Worm (Caenorhabditis elegans) whole organism, L2 larva: ENCODE measurements around the gene famk-1.
A peak's percentile ranks its signal among the peaks of the same experiment; 100 is the strongest.

ENCODE experiments used
- F13H6.1 ChIP-seq: sonication (generic microtip); optimal IDR thresholded peaks from 2 replicates; lab custom pipeline; 2016; ENCODE audit warnings: missing genetic modification characterization, missing compliant biosample characterization
- Y55F3AM.14 ChIP-seq: fragments of 200-800 bp; sonication (Bioruptor generic); optimal IDR thresholded peaks from 2 replicates; lab custom pipeline; 2018; ENCODE audit warnings: mild to moderate bottlenecking, missing genetic modification characterization, missing compliant biosample characterization
- ZK546.5 ChIP-seq: sonication (generic microtip); optimal IDR thresholded peaks from 2 replicates; lab custom pipeline; 2017; ENCODE audit warnings: missing biosample characterization, missing genetic modification characterization
- alr-1 ChIP-seq: fragments of 150-350 bp; optimal IDR thresholded peaks from 2 replicates; lab custom pipeline; 2014; ENCODE audit warnings: missing biosample characterization, missing genetic modification characterization
- aly-2 ChIP-seq: fragments of 150-350 bp; optimal IDR thresholded peaks from 2 replicates; lab custom pipeline; 2014; ENCODE audit warnings: missing biosample characterization, missing genetic modification characterization
- blmp-1 ChIP-seq: sonication (generic microtip); optimal IDR thresholded peaks from 2 replicates; lab custom pipeline; 2017; ENCODE audit warnings: missing genetic modification characterization, mild to moderate bottlenecking, missing compliant biosample characterization, antibody characterized with exemption, moderate library complexity; ENCODE audit not compliant: insufficient read depth
- ceh-16 ChIP-seq: fragments of 150-350 bp; optimal IDR thresholded peaks from 2 replicates; lab custom pipeline; 2014; ENCODE audit warnings: missing biosample characterization, missing genetic modification characterization
- ceh-82 ChIP-seq: fragments of 150-350 bp; optimal IDR thresholded peaks from 2 replicates; lab custom pipeline; 2014; ENCODE audit warnings: missing biosample characterization, missing genetic modification characterization
- crh-2 ChIP-seq: sonication (generic microtip); optimal IDR thresholded peaks from 2 replicates; lab custom pipeline; 2017; ENCODE audit warnings: missing biosample characterization, missing genetic modification characterization
- dmd-4 ChIP-seq: sonication (generic microtip); optimal IDR thresholded peaks from 2 replicates; lab custom pipeline; 2017; ENCODE audit warnings: missing biosample characterization, missing genetic modification characterization
- egl-27 ChIP-seq: sonication (generic microtip); optimal IDR thresholded peaks from 3 replicates; lab custom pipeline; 2017; ENCODE audit warnings: missing biosample characterization, missing genetic modification reagents, missing genetic modification characterization
- elt-1 ChIP-seq: fragments of 150-350 bp; optimal IDR thresholded peaks from 2 replicates; lab custom pipeline; 2014; ENCODE audit warnings: missing biosample characterization, missing genetic modification characterization
- fos-1 ChIP-seq: fragments of 150-350 bp; optimal IDR thresholded peaks from 2 replicates; lab custom pipeline; 2014; ENCODE audit warnings: missing biosample characterization, missing genetic modification characterization
- gmeb-1 ChIP-seq: fragments of 150-350 bp; optimal IDR thresholded peaks from 2 replicates; lab custom pipeline; 2014; ENCODE audit warnings: missing biosample characterization, missing genetic modification characterization
- lin-11 ChIP-seq: fragments of 150-350 bp; sonication (generic microtip); optimal IDR thresholded peaks from 2 replicates; lab custom pipeline; 2014; ENCODE audit warnings: missing biosample characterization, missing genetic modification characterization, inconsistent platforms, mixed read lengths
- lin-13 ChIP-seq: fragments of 150-350 bp; optimal IDR thresholded peaks from 2 replicates; lab custom pipeline; 2014; ENCODE audit warnings: missing biosample characterization, missing genetic modification reagents, missing genetic modification characterization
- lin-39 ChIP-seq: fragments of 150-350 bp; optimal IDR thresholded peaks from 2 replicates; lab custom pipeline; 2014; ENCODE audit warnings: missing biosample characterization, missing genetic modification reagents, missing genetic modification characterization
- nhr-11 ChIP-seq: fragments of 150-350 bp; optimal IDR thresholded peaks from 2 replicates; lab custom pipeline; 2014; ENCODE audit warnings: missing biosample characterization, missing genetic modification characterization
- nhr-12 ChIP-seq: fragments of 150-350 bp; optimal IDR thresholded peaks from 2 replicates; lab custom pipeline; 2014; ENCODE audit warnings: missing biosample characterization, missing genetic modification characterization
- nhr-129 ChIP-seq: fragments of 150-350 bp; optimal IDR thresholded peaks from 2 replicates; lab custom pipeline; 2014; ENCODE audit warnings: missing biosample characterization, missing genetic modification characterization
- nhr-21 ChIP-seq: fragments of 150-350 bp; optimal IDR thresholded peaks from 2 replicates; lab custom pipeline; 2014; ENCODE audit warnings: missing biosample characterization, missing genetic modification characterization
- nhr-23 ChIP-seq: fragments of 150-350 bp; optimal IDR thresholded peaks from 2 replicates; lab custom pipeline; 2014; ENCODE audit warnings: missing biosample characterization, missing genetic modification reagents, missing genetic modification characterization
- nhr-237 ChIP-seq: fragments of 150-350 bp; optimal IDR thresholded peaks from 2 replicates; lab custom pipeline; 2014; ENCODE audit warnings: missing biosample characterization, missing genetic modification characterization
- nhr-25 ChIP-seq: fragments of 150-350 bp; sonication (generic microtip); optimal IDR thresholded peaks from 3 replicates; lab custom pipeline; 2014; ENCODE audit warnings: missing biosample characterization, missing genetic modification characterization
- nhr-6 ChIP-seq: fragments of 150-350 bp; optimal IDR thresholded peaks from 2 replicates; lab custom pipeline; 2014; ENCODE audit warnings: missing biosample characterization, missing genetic modification characterization
- peb-1 ChIP-seq: fragments of 150-350 bp; optimal IDR thresholded peaks from 2 replicates; lab custom pipeline; 2014; ENCODE audit warnings: missing biosample characterization, missing genetic modification characterization
- sem-4 ChIP-seq: fragments of 150-350 bp; optimal IDR thresholded peaks from 2 replicates; lab custom pipeline; 2014; ENCODE audit warnings: missing biosample characterization, missing genetic modification reagents, missing genetic modification characterization
- skn-1 ChIP-seq: sonication (generic microtip); optimal IDR thresholded peaks from 2 replicates; lab custom pipeline; 2017; ENCODE audit warnings: missing biosample characterization, missing genetic modification characterization
- sma-9 ChIP-seq, 2 experiments: fragments of 150-350 bp in 1 of 2; sonication (generic microtip) in 1 of 2; optimal IDR thresholded peaks; 2 replicates each; lab custom pipeline; 2014 to 2016; ENCODE audit warnings: missing genetic modification characterization in 2 of 2, mild to moderate bottlenecking in 1 of 2, missing biosample characterization in 1 of 2, missing compliant biosample characterization in 1 of 2, missing genetic modification reagents in 1 of 2, moderate library complexity in 1 of 2
- snpc-4 ChIP-seq: fragments of 150-350 bp; optimal IDR thresholded peaks from 2 replicates; lab custom pipeline; 2014; ENCODE audit warnings: missing biosample characterization, missing genetic modification characterization
- unc-39 ChIP-seq: fragments of 150-350 bp; optimal IDR thresholded peaks from 2 replicates; lab custom pipeline; 2014; ENCODE audit warnings: missing biosample characterization, missing genetic modification characterization
- unc-55 ChIP-seq: fragments of 150-350 bp; sonication (generic microtip); optimal IDR thresholded peaks from 3 replicates; lab custom pipeline; 2014; ENCODE audit warnings: missing biosample characterization, missing genetic modification reagents, missing genetic modification characterization
- unc-62 ChIP-seq: fragments of 150-350 bp; optimal IDR thresholded peaks from 2 replicates; lab custom pipeline; 2014; ENCODE audit warnings: missing biosample characterization, missing genetic modification reagents, missing genetic modification characterization
- zag-1 ChIP-seq: fragments of 150-350 bp; optimal IDR thresholded peaks from 2 replicates; lab custom pipeline; 2014; ENCODE audit warnings: missing biosample characterization, missing genetic modification characterization
- ztf-1 ChIP-seq: fragments of 200-800 bp; sonication (Bioruptor generic); conservative IDR thresholded peaks from 2 replicates; pipeline ENCODE4 v1.3.6; 2022; ENCODE audit warnings: missing genetic modification characterization, missing compliant biosample characterization
- ztf-11 ChIP-seq: sonication (generic microtip); optimal IDR thresholded peaks from 2 replicates; lab custom pipeline; 2017; ENCODE audit warnings: missing biosample characterization, missing genetic modification characterization
- ztf-4 ChIP-seq: fragments of 150-350 bp; optimal IDR thresholded peaks from 2 replicates; lab custom pipeline; 2014; ENCODE audit warnings: missing biosample characterization, missing genetic modification characterization

The famk-1 gene

DNA sequence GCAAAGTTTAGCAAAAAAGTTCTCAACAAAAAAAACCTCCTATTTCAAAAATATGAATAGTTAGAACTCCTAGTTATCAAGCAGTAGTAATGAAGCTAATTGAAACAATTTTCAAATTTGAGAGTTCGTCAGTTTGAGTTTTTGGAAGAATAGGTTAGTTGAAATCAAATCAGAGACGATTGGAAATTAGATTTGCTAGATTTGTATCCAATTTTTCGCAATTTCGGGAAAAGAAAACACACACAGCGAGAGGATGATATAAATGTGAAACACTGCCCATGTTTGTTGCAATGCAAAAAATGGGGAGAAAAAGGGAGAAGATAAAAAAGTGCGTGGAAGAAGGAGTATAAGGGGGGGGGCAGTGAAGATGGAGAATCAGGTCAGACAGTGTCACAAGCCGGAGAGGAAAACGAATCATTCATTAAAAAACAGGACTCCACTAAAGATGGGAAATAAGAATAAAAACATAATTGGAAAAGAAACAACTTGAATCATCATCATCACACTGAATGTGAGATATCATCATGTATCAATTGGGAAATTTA, 12.2 kb upstream of the famk-1 start:
- TF ChIP-seq lin-13 (no peak), nhr-21 (tag; lab: Kevin White, UChicago) (peak; percentile 42), sma-9 (GFP tag; optimal IDR thresholded peaks at IDR 0.05; lab: Kevin White, UChicago) (peak; percentile 14), sma-9 (tag; optimal IDR thresholded peaks at IDR 0.05; lab: Kevin White, UChicago) (no peak)

DNA sequence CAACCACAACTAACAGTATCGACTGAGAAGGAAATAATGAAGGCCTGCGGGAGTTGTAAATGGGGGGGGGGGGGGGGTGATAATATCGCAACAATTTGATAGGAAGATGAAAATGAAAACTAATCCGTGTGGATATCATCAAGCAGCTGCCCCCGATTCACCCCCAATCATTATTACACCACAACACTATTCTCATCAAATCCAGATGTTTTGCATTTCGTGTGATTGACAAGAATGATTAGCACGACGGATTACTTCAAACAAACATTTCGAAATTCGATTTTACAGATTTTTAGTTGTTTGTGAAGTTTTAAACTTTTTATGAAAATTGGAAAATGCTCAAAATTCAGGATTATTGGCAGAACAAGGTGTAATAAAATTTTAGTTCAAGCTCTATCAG, 11.1 kb upstream of the famk-1 start:
- peak; percentile 32 for TF ChIP-seq sma-9 (GFP tag; optimal IDR thresholded peaks at IDR 0.05; lab: Kevin White, UChicago)
- no peak for TF ChIP-seq sma-9 (tag; optimal IDR thresholded peaks at IDR 0.05; lab: Kevin White, UChicago)
- TF ChIP-seq nhr-129 (tag; lab: Kevin White, UChicago) = peak; percentile 28
- no peak for TF ChIP-seq gmeb-1 (tag; lab: Kevin White, UChicago)

- TF ChIP-seq gmeb-1 (tag; lab: Kevin White, UChicago) (no peak), snpc-4 (tag; lab: Kevin White, UChicago) (peak; percentile 70)
These were observed 9.7 kb upstream of the famk-1 start for ce11 chrX:15222789-15223188.

DNA sequence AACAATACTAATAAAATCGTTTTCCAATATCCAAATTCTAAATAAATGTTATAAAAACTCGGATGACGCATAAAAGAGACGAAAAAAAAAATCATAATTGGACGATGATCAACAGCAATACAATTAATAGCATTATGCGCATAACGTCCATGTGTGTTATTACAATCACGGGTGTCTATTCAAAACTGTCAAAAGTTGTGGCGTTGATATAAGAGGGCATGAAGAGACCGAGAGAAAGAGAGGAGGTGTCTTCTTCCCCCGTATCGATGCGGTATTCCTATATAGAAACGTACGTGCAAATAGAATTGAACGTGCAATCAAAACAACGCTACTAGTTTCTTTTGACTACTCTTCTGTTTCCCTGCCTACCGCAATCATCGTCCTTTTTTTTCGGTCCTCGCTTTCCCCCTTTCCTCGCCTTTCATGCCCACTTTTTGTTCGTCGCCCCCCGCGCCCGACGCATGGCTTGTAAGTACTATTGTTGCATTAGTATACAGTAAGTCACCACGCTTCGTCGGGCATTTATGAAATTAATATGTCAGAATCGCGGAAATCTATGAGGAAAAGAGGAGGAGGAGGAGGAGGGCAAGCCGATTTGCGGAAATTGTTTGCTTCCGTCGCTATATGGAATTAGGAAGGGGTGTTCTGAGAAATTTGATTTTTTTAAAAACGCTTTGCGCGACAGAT, 8.9 kb upstream of the famk-1 start:
- TF ChIP-seq nhr-129 (tag; lab: Kevin White, UChicago) (peak; percentile 14), ztf-11 (tag; lab: Kevin White, UChicago) (no peak), F13H6.1 (tag; lab: Kevin White, UChicago) (peak; percentile 23), fos-1 (tag; lab: Kevin White, UChicago) (peak; percentile 41), Y55F3AM.14 (GFP tag; lab: Kevin White, UChicago) (no peak)

DNA sequence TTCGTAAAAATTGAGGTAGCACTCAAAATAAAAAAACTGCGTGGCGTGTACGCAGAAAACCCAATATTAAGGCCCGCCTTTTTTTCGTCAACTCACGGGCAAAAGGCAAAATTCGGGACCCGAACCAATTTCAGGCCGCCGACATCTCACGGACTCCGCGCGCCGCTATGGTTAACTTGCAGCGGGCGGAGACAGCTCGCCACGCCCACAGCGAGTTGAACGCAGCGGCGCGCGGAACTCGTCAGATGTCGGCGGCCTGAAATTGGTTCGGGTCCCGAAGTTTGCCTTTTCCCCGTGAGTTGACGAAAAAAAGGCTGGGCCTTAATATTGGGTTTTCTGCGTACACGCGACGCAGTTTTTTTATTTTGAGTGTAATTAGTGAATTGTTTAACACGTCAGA, 8.0 kb upstream of the famk-1 start:
- no peak for TF ChIP-seq unc-55 (GFP tag; lab: Kevin White, UChicago)
- TF ChIP-seq lin-11 (tag; lab: Kevin White, UChicago) = no peak
- no peak for TF ChIP-seq ztf-4 (tag; lab: Kevin White, UChicago)
- TF ChIP-seq blmp-1 = no peak
- no peak for TF ChIP-seq ceh-16
- no peak for TF ChIP-seq nhr-129 (tag; lab: Kevin White, UChicago)
- TF ChIP-seq sem-4 = no peak
- no peak for TF ChIP-seq nhr-23 (tag; lab: Kevin White, UChicago)
- TF ChIP-seq elt-1 = no peak
- TF ChIP-seq nhr-6 (tag; lab: Kevin White, UChicago) = no peak
- no peak for TF ChIP-seq nhr-11 (tag; lab: Kevin White, UChicago)
- TF ChIP-seq nhr-25 (tag; lab: Kevin White, UChicago) = no peak
- no peak for TF ChIP-seq lin-13
- TF ChIP-seq ceh-82 (tag; lab: Kevin White, UChicago) = no peak
- no peak for TF ChIP-seq F13H6.1 (tag; lab: Kevin White, UChicago)
- TF ChIP-seq, all 48 proteins: peak for 0

- TF ChIP-seq dmd-4 (no peak), unc-62 (GFP tag; lab: Kevin White, UChicago) (no peak), sem-4 (no peak), ztf-1 (no peak), unc-55 (GFP tag; lab: Kevin White, UChicago) (peak; percentile 1), sma-9 (GFP tag; optimal IDR thresholded peaks at IDR 0.05; lab: Kevin White, UChicago) (peak; percentile 21), sma-9 (tag; optimal IDR thresholded peaks at IDR 0.05; lab: Kevin White, UChicago) (no peak)
These were observed 2.2 kb upstream of the famk-1 start for ce11 chrX:15215272-15215671.

- TF ChIP-seq ceh-16 (no peak), ztf-11 (tag; lab: Kevin White, UChicago) (no peak), aly-2 (tag; lab: Kevin White, UChicago) (no peak), nhr-237 (tag; lab: Kevin White, UChicago) (no peak), unc-39 (tag; lab: Kevin White, UChicago) (no peak), zag-1 (tag; lab: Kevin White, UChicago) (no peak), nhr-129 (tag; lab: Kevin White, UChicago) (peak; percentile 51), nhr-25 (tag; lab: Kevin White, UChicago) (no peak), nhr-12 (tag; lab: Kevin White, UChicago) (no peak), sma-9 (GFP tag; optimal IDR thresholded peaks at IDR 0.05; lab: Kevin White, UChicago) (peak; percentile 75), sma-9 (tag; optimal IDR thresholded peaks at IDR 0.05; lab: Kevin White, UChicago) (no peak), crh-2 (tag; lab: Kevin White, UChicago) (peak; percentile 17), fos-1 (tag; lab: Kevin White, UChicago) (peak; percentile 48), ZK546.5 (tag; lab: Kevin White, UChicago) (no peak), snpc-4 (tag; lab: Kevin White, UChicago) (no peak), lin-13 (peak; percentile 25), skn-1 (tag; lab: Kevin White, UChicago) (no peak), lin-39 (tag; lab: Kevin White, UChicago) (no peak), lin-11 (tag; lab: Kevin White, UChicago) (peak; percentile 32), blmp-1 (no peak), alr-1 (no peak), egl-27 (peak; percentile 46), peb-1 (tag; lab: Kevin White, UChicago) (no peak), nhr-23 (tag; lab: Kevin White, UChicago) (no peak), sem-4 (peak; percentile 26)
These were observed 12.3 kb downstream of the famk-1 start for ce11 chrX:15200720-15201119.
